Worm (Caenorhabditis elegans) whole organism, L1 larva: Measurements from ENCODE around the gene F55G1.1.

ENCODE experiments used
- C16A3.4 ChIP-seq: fragments of 150-350 bp; optimal IDR thresholded peaks from 2 replicates; lab custom pipeline; 2014; ENCODE audit warnings: missing biosample characterization, missing genetic modification characterization
- F16B12.6 ChIP-seq: fragments of 150-350 bp; optimal IDR thresholded peaks from 2 replicates; lab custom pipeline; 2014; ENCODE audit warnings: missing biosample characterization, missing genetic modification characterization
- Y116A8C.19 ChIP-seq: sonication (generic microtip); optimal IDR thresholded peaks from 2 replicates; lab custom pipeline; 2016; ENCODE audit warnings: missing compliant biosample characterization, missing genetic modification characterization, borderline replicate concordance
- alr-1 ChIP-seq: fragments of 200-800 bp; sonication (Bioruptor generic); optimal IDR thresholded peaks from 2 replicates; lab custom pipeline; 2018; ENCODE audit warnings: borderline replicate concordance, mild to moderate bottlenecking, missing genetic modification characterization, missing compliant biosample characterization
- ceh-63 ChIP-seq: fragments of 200-800 bp; sonication (Bioruptor generic); optimal IDR thresholded peaks from 2 replicates; lab custom pipeline; 2018; ENCODE audit warnings: mild to moderate bottlenecking, missing genetic modification characterization, missing compliant biosample characterization
- ceh-82 ChIP-seq, 3 experiments: fragments of 150-350 bp in 1 of 3; sonication (generic microtip) in 2 of 3; optimal IDR thresholded peaks; 2 replicates each; lab custom pipeline; 2014 to 2017; ENCODE audit warnings: missing biosample characterization in 3 of 3, missing genetic modification characterization in 3 of 3
- ces-1 ChIP-seq: fragments of 150-350 bp; optimal IDR thresholded peaks from 2 replicates; lab custom pipeline; 2014; ENCODE audit warnings: missing biosample characterization, missing genetic modification reagents, missing genetic modification characterization
- dpl-1 ChIP-seq, 3 experiments: fragments of 150-350 bp in 2 of 3; sonication (generic microtip) in 1 of 3; optimal IDR thresholded peaks; 2 replicates each; lab custom pipeline; 2014 to 2017; ENCODE audit warnings: missing biosample characterization in 3 of 3, missing genetic modification characterization in 3 of 3, missing genetic modification reagents in 3 of 3
- dsc-1 ChIP-seq: sonication (generic microtip); optimal IDR thresholded peaks from 2 replicates; lab custom pipeline; 2016; ENCODE audit warnings: mild to moderate bottlenecking, missing genetic modification characterization, missing compliant biosample characterization
- efl-1 ChIP-seq, 4 experiments: fragments of 150-350 bp; optimal IDR thresholded peaks in 3 of 4; peaks in 1 of 4; 1 replicate in 1 of 4; 2 replicates in 3 of 4; lab custom pipeline; 2014; ENCODE audit warnings: missing biosample characterization in 2 of 4, missing genetic modification characterization in 2 of 4, missing genetic modification reagents in 2 of 4
- efl-3 ChIP-seq: fragments of 200-800 bp; sonication (Bioruptor generic); optimal IDR thresholded peaks from 2 replicates; lab custom pipeline; 2018; ENCODE audit warnings: mild to moderate bottlenecking, missing genetic modification characterization, missing compliant biosample characterization
- elt-3 ChIP-seq, 6 experiments: fragments of 150-350 bp in 1 of 6; sonication (generic microtip); optimal IDR thresholded peaks; 2 replicates each; lab custom pipeline; 2017 to 2018; ENCODE audit warnings: missing biosample characterization in 6 of 6, missing genetic modification characterization in 6 of 6, inconsistent platforms in 1 of 6
- ets-5 ChIP-seq: fragments of 200-800 bp; sonication (Bioruptor generic); IDR thresholded peaks from 2 replicates; pipeline ENCODE4 v1.3.6; 2022; ENCODE audit warnings: missing genetic modification characterization, missing compliant biosample characterization
- fkh-4 ChIP-seq: sonication (generic microtip); optimal IDR thresholded peaks from 2 replicates; lab custom pipeline; 2016; ENCODE audit warnings: missing compliant biosample characterization, missing genetic modification characterization, borderline replicate concordance
- grh-1 ChIP-seq: fragments of 200-800 bp; sonication (Bioruptor generic); IDR thresholded peaks from 2 replicates; pipeline ENCODE4 v1.3.6; 2022; ENCODE audit warnings: missing genetic modification reagents, missing genetic modification characterization, missing compliant biosample characterization
- isw-1 ChIP-seq: fragments of 200-800 bp; sonication (Bioruptor generic); IDR thresholded peaks from 2 replicates; pipeline ENCODE4 v1.3.6; 2022; ENCODE audit warnings: missing genetic modification characterization, missing compliant biosample characterization
- jun-1 ChIP-seq: fragments of 150-350 bp; optimal IDR thresholded peaks from 2 replicates; lab custom pipeline; 2014; ENCODE audit warnings: missing biosample characterization, missing genetic modification reagents, missing genetic modification characterization
- lin-35 ChIP-seq, 2 experiments: fragments of 150-350 bp; optimal IDR thresholded peaks; 2 replicates each; lab custom pipeline; 2014; ENCODE audit warnings: missing biosample characterization in 2 of 2, missing genetic modification characterization in 2 of 2, missing genetic modification reagents in 2 of 2
- lin-39 ChIP-seq: fragments of 150-350 bp; optimal IDR thresholded peaks from 2 replicates; lab custom pipeline; 2014; ENCODE audit warnings: missing biosample characterization, missing genetic modification reagents, missing genetic modification characterization
- lsy-2 ChIP-seq, 2 experiments: fragments of 150-350 bp; optimal IDR thresholded peaks; 2 replicates each; lab custom pipeline; 2014; ENCODE audit warnings: missing biosample characterization in 2 of 2, missing genetic modification characterization in 2 of 2
- mep-1 ChIP-seq: fragments of 150-350 bp; optimal IDR thresholded peaks from 2 replicates; lab custom pipeline; 2014; ENCODE audit warnings: missing biosample characterization, missing genetic modification characterization
- nhr-20 ChIP-seq: sonication (generic microtip); optimal IDR thresholded peaks from 2 replicates; lab custom pipeline; 2016; ENCODE audit warnings: mild to moderate bottlenecking, missing genetic modification characterization, missing compliant biosample characterization
- nhr-28 ChIP-seq: fragments of 150-350 bp; optimal IDR thresholded peaks from 2 replicates; lab custom pipeline; 2014; ENCODE audit warnings: missing biosample characterization, missing genetic modification characterization
- nhr-47 ChIP-seq: sonication (generic microtip); optimal IDR thresholded peaks from 2 replicates; lab custom pipeline; 2016; ENCODE audit warnings: mild to moderate bottlenecking, missing genetic modification characterization, moderate library complexity, missing compliant biosample characterization
- nhr-71 ChIP-seq: sonication (generic microtip); optimal IDR thresholded peaks from 2 replicates; lab custom pipeline; 2016; ENCODE audit warnings: mild to moderate bottlenecking, missing genetic modification characterization, moderate library complexity, missing compliant biosample characterization
- nhr-76 ChIP-seq: sonication (generic microtip); optimal IDR thresholded peaks from 2 replicates; lab custom pipeline; 2017; ENCODE audit warnings: missing biosample characterization, missing genetic modification characterization
- nhr-77 ChIP-seq: fragments of 150-350 bp; optimal IDR thresholded peaks from 2 replicates; lab custom pipeline; 2014; ENCODE audit warnings: missing biosample characterization, missing genetic modification characterization
- nhr-84 ChIP-seq: sonication (generic microtip); optimal IDR thresholded peaks from 2 replicates; lab custom pipeline; 2017; ENCODE audit warnings: missing biosample characterization, missing genetic modification characterization
- nhr-85 ChIP-seq: sonication (generic microtip); peaks from one replicate; lab custom pipeline; 2016; ENCODE audit warnings: missing genetic modification characterization, inconsistent platforms, missing compliant biosample characterization
- pag-3 ChIP-seq: sonication (generic microtip); optimal IDR thresholded peaks from 2 replicates; lab custom pipeline; 2017; ENCODE audit warnings: missing genetic modification characterization, mild to moderate bottlenecking, missing compliant biosample characterization, antibody characterized with exemption, borderline replicate concordance; ENCODE audit not compliant: insufficient read depth
- pqm-1 ChIP-seq: sonication (generic microtip); optimal IDR thresholded peaks from 3 replicates; lab custom pipeline; 2017; ENCODE audit warnings: missing biosample characterization, missing genetic modification characterization
- skn-1 ChIP-seq: fragments of 150-350 bp; optimal IDR thresholded peaks from 2 replicates; lab custom pipeline; 2014; ENCODE audit warnings: missing biosample characterization, missing genetic modification characterization
- snpc-4 ChIP-seq: fragments of 150-350 bp; optimal IDR thresholded peaks from 2 replicates; lab custom pipeline; 2014; ENCODE audit warnings: missing biosample characterization, missing genetic modification characterization
- snu-23 ChIP-seq: sonication (generic microtip); optimal IDR thresholded peaks from 2 replicates; lab custom pipeline; 2016; ENCODE audit warnings: missing genetic modification characterization, missing compliant biosample characterization
- swsn-7 ChIP-seq: sonication (generic microtip); optimal IDR thresholded peaks from 2 replicates; lab custom pipeline; 2016; ENCODE audit warnings: missing genetic modification characterization, missing compliant biosample characterization
- tbx-2 ChIP-seq: sonication (generic microtip); optimal IDR thresholded peaks from 2 replicates; lab custom pipeline; 2016; ENCODE audit warnings: missing genetic modification characterization, missing compliant biosample characterization
- tlp-1 ChIP-seq: fragments of 150-350 bp; optimal IDR thresholded peaks from 2 replicates; lab custom pipeline; 2014; ENCODE audit warnings: missing biosample characterization, missing genetic modification characterization
- unc-86 ChIP-seq: sonication (generic microtip); optimal IDR thresholded peaks from 2 replicates; lab custom pipeline; 2016; ENCODE audit warnings: missing genetic modification characterization, missing compliant biosample characterization
- unc-98 ChIP-seq: fragments of 200-800 bp; sonication (Bioruptor generic); IDR thresholded peaks from 2 replicates; pipeline ENCODE4 v1.3.6; 2022; ENCODE audit warnings: missing genetic modification characterization, missing compliant biosample characterization
- xbp-1 ChIP-seq: sonication (generic microtip); optimal IDR thresholded peaks from 2 replicates; lab custom pipeline; 2016; ENCODE audit warnings: missing genetic modification characterization, missing compliant biosample characterization
- zag-1 ChIP-seq: fragments of 150-350 bp; optimal IDR thresholded peaks from 2 replicates; lab custom pipeline; 2014; ENCODE audit warnings: missing biosample characterization, missing genetic modification characterization
- zip-4 ChIP-seq: fragments of 200-800 bp; sonication (Bioruptor generic); optimal IDR thresholded peaks from 2 replicates; lab custom pipeline; 2018; ENCODE audit warnings: mild to moderate bottlenecking, missing genetic modification characterization, moderate library complexity, missing compliant biosample characterization
- ztf-11 ChIP-seq, 2 experiments: sonication (generic microtip); optimal IDR thresholded peaks; 2 replicates each; lab custom pipeline; 2016 to 2017; ENCODE audit warnings: missing genetic modification characterization in 2 of 2, missing biosample characterization in 1 of 2, missing compliant biosample characterization in 1 of 2
- ztf-4 ChIP-seq: fragments of 150-350 bp; optimal IDR thresholded peaks from 2 replicates; lab custom pipeline; 2014; ENCODE audit warnings: missing biosample characterization, missing genetic modification characterization

The F55G1.1 gene

DNA sequence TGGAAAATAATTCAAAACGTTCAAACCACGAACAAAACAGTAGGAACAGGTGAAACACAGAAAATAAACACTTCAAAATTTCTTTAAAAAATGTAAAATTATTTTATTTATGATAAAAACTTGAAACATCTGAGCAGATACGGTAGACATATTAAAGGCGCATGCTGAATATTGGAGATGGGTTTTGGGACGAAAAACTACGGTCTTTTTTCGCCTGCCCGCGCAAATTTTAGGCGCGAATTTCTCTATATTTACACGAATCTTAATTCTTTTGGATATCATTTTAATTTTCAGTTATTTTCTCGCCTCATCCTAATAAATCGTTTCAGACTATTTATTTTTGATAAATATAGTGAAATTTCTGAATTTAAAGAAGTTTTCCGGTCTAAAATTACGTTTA, 13.9 kb upstream of the F55G1.1 start:
- TF ChIP-seq alr-1 (tag; lab: Kevin White, UChicago) (no peak), lsy-2 (tag; optimal IDR thresholded peaks at IDR 0.05; lab: Kevin White, UChicago) (no peak), isw-1 (no peak), nhr-84 (tag; lab: Kevin White, UChicago) (no peak), skn-1 (tag; lab: Kevin White, UChicago) (no peak), elt-3 (tag; optimal IDR thresholded peaks at IDR 0.05; lab: Kevin White, UChicago) (no peak), ces-1 (GFP tag; lab: Kevin White, UChicago) (no peak)

DNA sequence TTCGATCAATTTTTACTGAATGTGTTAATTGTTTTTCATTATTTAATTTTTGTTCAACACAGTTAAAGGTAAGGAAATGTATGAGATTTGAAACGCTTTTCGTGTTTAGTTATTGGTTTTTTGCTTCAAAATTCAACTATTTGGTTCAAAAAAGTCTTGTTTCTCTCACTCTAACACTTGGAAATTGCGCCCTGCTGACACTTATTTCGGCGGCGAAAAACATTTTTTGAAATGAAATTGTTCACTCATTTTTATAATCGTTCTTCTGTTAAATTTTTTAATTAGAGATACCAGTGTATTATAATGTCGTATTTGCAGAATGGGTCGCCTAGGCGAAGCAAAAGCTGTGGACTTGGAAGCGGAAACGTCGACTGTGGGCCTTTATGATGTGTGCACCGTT, 13.4 kb upstream of the F55G1.1 start, which contains the start of gene rod-1:
Gene rod-1, plus strand, starts transcription at position 319 of the 400 bp plus-strand sequence.
- TF ChIP-seq lin-35 (GFP tag; optimal IDR thresholded peaks at IDR 0.05; lab: Kevin White, UChicago) (peak; percentile 63 to 89), skn-1 (tag; lab: Kevin White, UChicago) (peak; percentile 3), lsy-2 (tag; optimal IDR thresholded peaks at IDR 0.05; lab: Kevin White, UChicago) (peak in 1 of 2 experiments; percentile 69), dpl-1 (GFP tag; optimal IDR thresholded peaks at IDR 0.05; lab: Kevin White, UChicago) (peak; percentile 31 to 84 (median 73)), efl-1 (optimal IDR thresholded peaks at IDR 0.05; lab: Kevin White, UChicago) (peak; percentile 65 to 72), efl-1 (GFP tag; optimal IDR thresholded peaks at IDR 0.05 in 1 of 2; lab: Kevin White, UChicago) (peak; percentile 79 to 97), fkh-4 (tag; lab: Kevin White, UChicago) (no peak), ets-5 (GFP tag; lab: Robert Waterston, UW) (no peak)

DNA sequence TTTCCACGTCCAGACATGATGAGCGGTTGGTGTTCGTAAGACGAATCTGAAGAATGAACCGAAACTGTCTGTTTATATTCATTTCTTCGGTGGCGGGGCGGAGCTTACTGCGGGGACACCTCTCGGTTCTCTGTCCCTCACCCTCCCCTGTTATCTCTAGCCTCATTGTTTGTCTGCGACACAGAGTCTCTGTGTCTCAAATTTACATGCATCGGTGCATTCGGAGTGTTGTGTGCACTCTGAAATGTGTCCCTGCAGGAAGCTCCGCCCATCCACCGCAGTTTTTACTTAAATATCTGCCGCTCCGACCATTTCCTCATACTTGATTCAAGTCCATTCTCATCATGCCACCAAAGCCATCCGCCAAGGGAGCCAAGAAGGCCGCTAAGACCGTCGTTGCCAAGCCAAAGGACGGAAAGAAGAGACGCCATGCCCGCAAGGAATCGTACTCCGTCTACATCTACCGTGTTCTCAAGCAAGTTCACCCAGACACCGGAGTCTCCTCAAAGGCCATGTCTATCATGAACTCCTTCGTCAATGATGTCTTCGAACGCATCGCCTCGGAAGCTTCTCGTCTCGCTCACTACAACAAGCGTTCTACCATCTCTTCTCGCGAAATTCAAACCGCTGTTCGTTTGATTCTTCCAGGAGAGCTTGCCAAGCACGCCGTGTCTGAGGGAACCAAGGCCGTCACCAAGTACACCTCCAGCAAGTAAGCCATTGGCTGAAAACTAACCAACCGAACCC, 5.2 kb upstream of the F55G1.1 start, which contains the start of the genes his-61 and his-62:
Gene his-61, minus strand, starts transcription at position 17 of the 747 bp plus-strand sequence.
Gene his-62, plus strand, starts transcription at position 345 of the 747 bp plus-strand sequence.
- TF ChIP-seq efl-3 (GFP tag; lab: Kevin White, UChicago) (peak; percentile 13), jun-1 (tag; lab: Kevin White, UChicago) (peak; percentile 61), xbp-1 (tag; lab: Kevin White, UChicago) (peak; percentile 36), efl-1 (optimal IDR thresholded peaks at IDR 0.05; lab: Kevin White, UChicago) (peak; percentile 45), efl-1 (GFP tag; optimal IDR thresholded peaks at IDR 0.05 in 1 of 2; lab: Kevin White, UChicago) (peak in 1 of 2 experiments; percentile 57), snpc-4 (tag; lab: Kevin White, UChicago) (peak; percentile 25), nhr-20 (tag; lab: Kevin White, UChicago) (peak; percentile 37), nhr-71 (tag; lab: Kevin White, UChicago) (peak; percentile 67), tbx-2 (peak; percentile 52), F16B12.6 (tag; lab: Kevin White, UChicago) (no peak), Y116A8C.19 (tag; lab: Kevin White, UChicago) (no peak), nhr-76 (no peak), snu-23 (GFP tag; lab: Kevin White, UChicago) (peak; percentile 59), skn-1 (tag; lab: Kevin White, UChicago) (no peak), lin-35 (GFP tag; optimal IDR thresholded peaks at IDR 0.05; lab: Kevin White, UChicago) (peak in 1 of 2 experiments; percentile 20), zag-1 (tag; lab: Kevin White, UChicago) (no peak), isw-1 (peak; percentile 38; the same call in 1 of the 2 replicates), pag-3 (tag; lab: Kevin White, UChicago) (no peak), swsn-7 (tag; lab: Kevin White, UChicago) (peak; percentile 82), C16A3.4 (tag; lab: Kevin White, UChicago) (no peak), dsc-1 (tag; lab: Kevin White, UChicago) (no peak), nhr-28 (tag; lab: Kevin White, UChicago) (no peak), tlp-1 (tag; lab: Kevin White, UChicago) (no peak), ceh-63 (no peak), unc-98 (GFP tag; lab: Robert Waterston, UW) (no peak), grh-1 (GFP tag; lab: Robert Waterston, UW) (peak; percentile 60), pqm-1 (tag; lab: Kevin White, UChicago) (no peak), ztf-4 (peak; percentile 28), mep-1 (tag; lab: Kevin White, UChicago) (peak; percentile 54), alr-1 (tag; lab: Kevin White, UChicago) (no peak), dpl-1 (GFP tag; optimal IDR thresholded peaks at IDR 0.05; lab: Kevin White, UChicago) (peak in 2 of 3 experiments; percentile 27 to 45), zip-4 (no peak), unc-86 (tag; lab: Kevin White, UChicago) (peak; percentile 80), nhr-85 (tag; lab: Kevin White, UChicago) (peak; percentile 82), ceh-82 (tag; optimal IDR thresholded peaks at IDR 0.05; lab: Kevin White, UChicago) (peak in 2 of 3 experiments; percentile 23 to 42), nhr-47 (peak; percentile 59), lin-39 (no peak), nhr-77 (no peak), ztf-11 (tag; optimal IDR thresholded peaks at IDR 0.05; lab: Kevin White, UChicago) (peak in 1 of 2 experiments; percentile 93)
